Worm (Caenorhabditis elegans) whole organism, L1 larva: Measurements from ENCODE around the gene AH9.3.

ENCODE experiments used
- C04F5.9 ChIP-seq: sonication (generic microtip); optimal IDR thresholded peaks from 2 replicates; lab custom pipeline; 2016; ENCODE audit warnings: missing genetic modification characterization, missing compliant biosample characterization
- C34B4.2 ChIP-seq: sonication (generic microtip); optimal IDR thresholded peaks from 2 replicates; lab custom pipeline; 2017; ENCODE audit warnings: mild to moderate bottlenecking, missing genetic modification characterization, missing compliant biosample characterization
- alr-1 ChIP-seq: fragments of 200-800 bp; sonication (Bioruptor generic); optimal IDR thresholded peaks from 2 replicates; lab custom pipeline; 2018; ENCODE audit warnings: borderline replicate concordance, mild to moderate bottlenecking, missing genetic modification characterization, missing compliant biosample characterization
- aly-2 ChIP-seq: fragments of 150-350 bp; optimal IDR thresholded peaks from 2 replicates; lab custom pipeline; 2014; ENCODE audit warnings: missing biosample characterization, missing genetic modification characterization
- blmp-1 ChIP-seq: fragments of 150-350 bp; optimal IDR thresholded peaks from 2 replicates; lab custom pipeline; 2014; ENCODE audit warnings: missing biosample characterization, missing genetic modification characterization
- ceh-63 ChIP-seq: fragments of 200-800 bp; sonication (Bioruptor generic); optimal IDR thresholded peaks from 2 replicates; lab custom pipeline; 2018; ENCODE audit warnings: mild to moderate bottlenecking, missing genetic modification characterization, missing compliant biosample characterization
- dsc-1 ChIP-seq: sonication (generic microtip); optimal IDR thresholded peaks from 2 replicates; lab custom pipeline; 2016; ENCODE audit warnings: mild to moderate bottlenecking, missing genetic modification characterization, missing compliant biosample characterization
- efl-1 ChIP-seq, 4 experiments: fragments of 150-350 bp; optimal IDR thresholded peaks in 3 of 4; peaks in 1 of 4; 1 replicate in 1 of 4; 2 replicates in 3 of 4; lab custom pipeline; 2014; ENCODE audit warnings: missing biosample characterization in 2 of 4, missing genetic modification characterization in 2 of 4, missing genetic modification reagents in 2 of 4
- egl-13 ChIP-seq: sonication (generic microtip); optimal IDR thresholded peaks from 2 replicates; lab custom pipeline; 2016; ENCODE audit warnings: missing genotype, missing genetic modification reagents, missing genetic modification characterization, missing compliant biosample characterization
- egl-27 ChIP-seq, 2 experiments: fragments of 150-350 bp in 1 of 2; sonication (generic microtip); optimal IDR thresholded peaks; 3 replicates each; lab custom pipeline; 2017 to 2018; ENCODE audit warnings: missing biosample characterization in 2 of 2, missing genetic modification characterization in 2 of 2, missing genetic modification reagents in 2 of 2
- elt-2 ChIP-seq: sonication (generic microtip); optimal IDR thresholded peaks from 2 replicates; lab custom pipeline; 2016; ENCODE audit warnings: missing genetic modification characterization, mild to moderate bottlenecking, inconsistent platforms, missing compliant biosample characterization, missing genetic modification reagents
- elt-3 ChIP-seq, 6 experiments: fragments of 150-350 bp in 1 of 6; sonication (generic microtip); optimal IDR thresholded peaks; 2 replicates each; lab custom pipeline; 2017 to 2018; ENCODE audit warnings: missing biosample characterization in 6 of 6, missing genetic modification characterization in 6 of 6, inconsistent platforms in 1 of 6
- fkh-10 ChIP-seq: sonication (generic microtip); optimal IDR thresholded peaks from 2 replicates; lab custom pipeline; 2017; ENCODE audit warnings: missing biosample characterization, missing genetic modification reagents, missing genetic modification characterization
- fkh-8 ChIP-seq: sonication (generic microtip); optimal IDR thresholded peaks from 2 replicates; lab custom pipeline; 2016; ENCODE audit warnings: mild to moderate bottlenecking, missing genetic modification characterization, missing compliant biosample characterization
- hlh-17 ChIP-seq: fragments of 200-800 bp; sonication (Bioruptor generic); optimal IDR thresholded peaks from 2 replicates; lab custom pipeline; 2018; ENCODE audit warnings: missing genetic modification characterization, mild to moderate bottlenecking, missing compliant biosample characterization, moderate library complexity, borderline replicate concordance
- hlh-4 ChIP-seq: sonication (generic microtip); optimal IDR thresholded peaks from 2 replicates; lab custom pipeline; 2016; ENCODE audit warnings: mild to moderate bottlenecking, missing genetic modification characterization, missing compliant biosample characterization
- hpl-2 ChIP-seq: fragments of 150-350 bp; optimal IDR thresholded peaks from 2 replicates; lab custom pipeline; 2014; ENCODE audit warnings: missing biosample characterization, missing genetic modification reagents, missing genetic modification characterization
- lin-14 ChIP-seq: fragments of 200-800 bp; sonication (Bioruptor generic); optimal IDR thresholded peaks from 2 replicates; lab custom pipeline; 2018; ENCODE audit warnings: mild to moderate bottlenecking, missing genetic modification characterization, moderate library complexity, missing compliant biosample characterization
- lin-35 ChIP-seq, 2 experiments: fragments of 150-350 bp; optimal IDR thresholded peaks; 2 replicates each; lab custom pipeline; 2014; ENCODE audit warnings: missing biosample characterization in 2 of 2, missing genetic modification characterization in 2 of 2, missing genetic modification reagents in 2 of 2
- lsy-2 ChIP-seq, 2 experiments: fragments of 150-350 bp; optimal IDR thresholded peaks; 2 replicates each; lab custom pipeline; 2014; ENCODE audit warnings: missing biosample characterization in 2 of 2, missing genetic modification characterization in 2 of 2
- mef-2 ChIP-seq: fragments of 150-350 bp; optimal IDR thresholded peaks from 2 replicates; lab custom pipeline; 2014; ENCODE audit warnings: missing biosample characterization, missing genetic modification characterization
- mep-1 ChIP-seq: fragments of 150-350 bp; optimal IDR thresholded peaks from 2 replicates; lab custom pipeline; 2014; ENCODE audit warnings: missing biosample characterization, missing genetic modification characterization
- nhr-20 ChIP-seq: sonication (generic microtip); optimal IDR thresholded peaks from 2 replicates; lab custom pipeline; 2016; ENCODE audit warnings: mild to moderate bottlenecking, missing genetic modification characterization, missing compliant biosample characterization
- nhr-71 ChIP-seq: sonication (generic microtip); optimal IDR thresholded peaks from 2 replicates; lab custom pipeline; 2016; ENCODE audit warnings: mild to moderate bottlenecking, missing genetic modification characterization, moderate library complexity, missing compliant biosample characterization
- nhr-85 ChIP-seq: sonication (generic microtip); peaks from one replicate; lab custom pipeline; 2016; ENCODE audit warnings: missing genetic modification characterization, inconsistent platforms, missing compliant biosample characterization
- rnt-1 ChIP-seq: sonication (generic microtip); optimal IDR thresholded peaks from 2 replicates; lab custom pipeline; 2016; ENCODE audit warnings: mild to moderate bottlenecking, missing genetic modification characterization, moderate library complexity, missing compliant biosample characterization
- skn-1 ChIP-seq: fragments of 150-350 bp; optimal IDR thresholded peaks from 2 replicates; lab custom pipeline; 2014; ENCODE audit warnings: missing biosample characterization, missing genetic modification characterization
- snu-23 ChIP-seq: sonication (generic microtip); optimal IDR thresholded peaks from 2 replicates; lab custom pipeline; 2016; ENCODE audit warnings: missing genetic modification characterization, missing compliant biosample characterization
- sox-4 ChIP-seq: sonication (generic microtip); optimal IDR thresholded peaks from 2 replicates; lab custom pipeline; 2016; ENCODE audit warnings: missing genetic modification characterization, missing compliant biosample characterization
- sptf-1 ChIP-seq: fragments of 150-350 bp; optimal IDR thresholded peaks from 2 replicates; lab custom pipeline; 2014; ENCODE audit warnings: missing biosample characterization, missing genetic modification characterization
- swsn-7 ChIP-seq: sonication (generic microtip); optimal IDR thresholded peaks from 2 replicates; lab custom pipeline; 2016; ENCODE audit warnings: missing genetic modification characterization, missing compliant biosample characterization
- tlp-1 ChIP-seq: fragments of 150-350 bp; optimal IDR thresholded peaks from 2 replicates; lab custom pipeline; 2014; ENCODE audit warnings: missing biosample characterization, missing genetic modification characterization
- unc-130 ChIP-seq: fragments of 150-350 bp; optimal IDR thresholded peaks from 2 replicates; lab custom pipeline; 2017; ENCODE audit warnings: missing biosample characterization, missing genetic modification characterization, inconsistent platforms
- unc-86 ChIP-seq: sonication (generic microtip); optimal IDR thresholded peaks from 2 replicates; lab custom pipeline; 2016; ENCODE audit warnings: missing genetic modification characterization, missing compliant biosample characterization
- ztf-11 ChIP-seq, 2 experiments: sonication (generic microtip); optimal IDR thresholded peaks; 2 replicates each; lab custom pipeline; 2016 to 2017; ENCODE audit warnings: missing genetic modification characterization in 2 of 2, missing biosample characterization in 1 of 2, missing compliant biosample characterization in 1 of 2
- ztf-4 ChIP-seq: fragments of 150-350 bp; optimal IDR thresholded peaks from 2 replicates; lab custom pipeline; 2014; ENCODE audit warnings: missing biosample characterization, missing genetic modification characterization

The AH9.3 gene

DNA sequence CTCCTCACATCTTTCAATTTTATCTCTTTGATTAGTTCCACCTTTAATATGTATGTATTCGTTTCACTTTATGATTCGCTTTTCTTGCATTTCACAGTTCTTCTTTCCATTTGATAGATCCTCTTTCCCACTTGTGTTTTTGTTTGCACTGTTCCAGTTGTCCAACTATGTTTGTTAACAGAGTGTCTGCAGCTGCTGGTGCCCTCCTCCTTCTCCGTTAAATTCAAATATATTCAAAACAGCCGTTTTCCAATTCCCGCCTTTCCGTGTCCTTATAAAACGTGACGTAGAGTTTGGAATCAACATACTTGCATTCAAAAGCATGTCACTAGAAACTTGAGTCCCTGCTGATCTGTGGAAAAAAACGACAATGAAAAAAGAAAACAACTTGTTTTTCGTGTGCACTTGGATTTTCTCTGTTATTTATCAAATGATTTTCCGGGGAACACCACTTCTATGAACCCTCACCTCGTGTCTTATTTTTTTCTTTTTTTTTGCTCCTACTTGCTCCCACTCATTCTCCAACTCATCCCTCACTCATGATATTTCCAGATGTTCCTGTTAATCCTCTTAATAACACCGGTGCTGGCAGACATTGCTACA lies 33.4 kb upstream of the AH9.3 start, which contains the start of gene T10H10.2:
TSS of gene T10H10.2 (plus strand) at position 553 of the 603 bp plus-strand sequence.
- TF ChIP-seq blmp-1 (tag; lab: Kevin White, UChicago) (peak; percentile 51), tlp-1 (tag; lab: Kevin White, UChicago) (no peak), alr-1 (tag; lab: Kevin White, UChicago) (no peak), fkh-10 (GFP tag; lab: Kevin White, UChicago) (no peak), hlh-4 (tag; lab: Kevin White, UChicago) (no peak)
- TF ChIP-seq, all 84 proteins: peak for 1

ce11 chrX:2287977-2288387 lies 27.1 kb upstream of the AH9.3 start:
- TF ChIP-seq blmp-1 (tag; lab: Kevin White, UChicago) = peak; percentile 50
- peak in 1 of 2 experiments; percentile 32 for TF ChIP-seq lin-35 (GFP tag; optimal IDR thresholded peaks at IDR 0.05; lab: Kevin White, UChicago)
- TF ChIP-seq elt-3 (tag; optimal IDR thresholded peaks at IDR 0.05; lab: Kevin White, UChicago) = peak in 1 of 6 experiments; percentile 35
- TF ChIP-seq egl-13 = no peak
- TF ChIP-seq skn-1 (tag; lab: Kevin White, UChicago) = peak; percentile 43
- peak; percentile 35 for TF ChIP-seq snu-23 (GFP tag; lab: Kevin White, UChicago)
- peak in 1 of 2 experiments; percentile 35 for TF ChIP-seq lsy-2 (tag; optimal IDR thresholded peaks at IDR 0.05; lab: Kevin White, UChicago)
- peak; percentile 80 for TF ChIP-seq lin-14 (GFP tag; lab: Kevin White, UChicago)
- TF ChIP-seq nhr-20 (tag; lab: Kevin White, UChicago) = peak; percentile 6
- peak; percentile 27 for TF ChIP-seq elt-2
- peak; percentile 9 for TF ChIP-seq nhr-71 (tag; lab: Kevin White, UChicago)
- no peak for TF ChIP-seq ztf-11 (tag; optimal IDR thresholded peaks at IDR 0.05; lab: Kevin White, UChicago)
- TF ChIP-seq dsc-1 (tag; lab: Kevin White, UChicago) = peak; percentile 22
- TF ChIP-seq unc-130 (tag; lab: Kevin White, UChicago) = no peak
- TF ChIP-seq sox-4 (tag; lab: Kevin White, UChicago) = no peak
- no peak for TF ChIP-seq hpl-2 (GFP tag; lab: Kevin White, UChicago)
- no peak for TF ChIP-seq ztf-4 (tag; lab: Kevin White, UChicago)
- peak; percentile 73 for TF ChIP-seq nhr-85 (tag; lab: Kevin White, UChicago)
- no peak for TF ChIP-seq unc-86 (tag; lab: Kevin White, UChicago)
- TF ChIP-seq aly-2 = no peak
- TF ChIP-seq swsn-7 (tag; lab: Kevin White, UChicago) = no peak
- TF ChIP-seq egl-27 (tag; optimal IDR thresholded peaks at IDR 0.05; lab: Kevin White, UChicago) = no peak
- peak; percentile 64 for TF ChIP-seq mep-1 (tag; lab: Kevin White, UChicago)
- no peak for TF ChIP-seq fkh-8
- no peak for TF ChIP-seq hlh-17
- TF ChIP-seq rnt-1 = peak; percentile 32
- no peak for TF ChIP-seq C34B4.2 (tag; lab: Kevin White, UChicago)
- TF ChIP-seq mef-2 (tag; lab: Kevin White, UChicago) = no peak
- TF ChIP-seq efl-1 (optimal IDR thresholded peaks at IDR 0.05; lab: Kevin White, UChicago) = no peak
- peak in 1 of 2 experiments; percentile 83 for TF ChIP-seq efl-1 (GFP tag; optimal IDR thresholded peaks at IDR 0.05 in 1 of 2; lab: Kevin White, UChicago)
- no peak for TF ChIP-seq sptf-1 (tag; lab: Kevin White, UChicago)

ce11 chrX:2287092-2287491 lies 26.2 kb upstream of the AH9.3 start, which contains the start of gene sav-1:
Gene sav-1 (minus strand): TSS chrX:2287192.
- no peak for TF ChIP-seq C04F5.9 (tag; lab: Kevin White, UChicago)
- TF ChIP-seq egl-27 (tag; optimal IDR thresholded peaks at IDR 0.05; lab: Kevin White, UChicago) = no peak
- TF ChIP-seq rnt-1 = no peak
- TF ChIP-seq ceh-63 = no peak
